Fruit fly (Drosophila melanogaster) whole organism, embryonic: ENCODE data around the gene Hecw.

Experiments used
- Antp ChIP-seq: fragments of 200-800 bp; sonication (Bioruptor generic); optimal IDR thresholded peaks from 3 replicates; lab custom pipeline; 2016; ENCODE audit warnings: missing biosample characterization, missing genetic modification characterization
- CG14860 ChIP-seq: fragments of 200-800 bp; sonication (Bioruptor generic); IDR thresholded peaks from 3 replicates; pipeline ENCODE4 v1.3.6; 2022; ENCODE audit warnings: missing biosample characterization, missing genetic modification characterization; ENCODE audit not compliant: partially characterized antibody
- CG4404 ChIP-seq: fragments of 200-800 bp; sonication (Bioruptor generic); IDR thresholded peaks from 2 replicates; pipeline ENCODE4 v1.3.6; 2022; ENCODE audit warnings: missing biosample characterization, missing genetic modification characterization
- Eip74EF ChIP-seq, 2 experiments: fragments of 200-800 bp in 1 of 2; fragments of >200 bp in 1 of 2; sonication (Bioruptor generic) in 1 of 2; optimal IDR thresholded peaks; 2 replicates each; lab custom pipeline; 2017 to 2019; ENCODE audit warnings: missing biosample characterization in 2 of 2, missing genetic modification characterization in 2 of 2, mild to moderate bottlenecking in 1 of 2, moderate library complexity in 1 of 2
- Nf-YB ChIP-seq: fragments of 200-800 bp; sonication (Bioruptor generic); optimal IDR thresholded peaks from 3 replicates; lab custom pipeline; 2019; ENCODE audit warnings: missing biosample characterization, mild to moderate bottlenecking, missing genetic modification characterization, moderate library complexity
- abd-A ChIP-seq: fragments of 200-800 bp; sonication (Bioruptor generic); optimal IDR thresholded peaks from 3 replicates; lab custom pipeline; 2019; ENCODE audit warnings: missing biosample characterization, mild to moderate bottlenecking, missing genetic modification characterization, moderate library complexity
- nerfin-2 ChIP-seq: fragments of 200-800 bp; sonication (Bioruptor generic); IDR thresholded peaks from 2 replicates; pipeline ENCODE4 v1.3.6; 2022; ENCODE audit warnings: missing biosample characterization, missing genetic modification characterization; ENCODE audit not compliant: partially characterized antibody
- seq ChIP-seq: fragments of 200-800 bp; sonication (Bioruptor generic); IDR thresholded peaks from 2 replicates; pipeline ENCODE4 v1.3.6; 2022; ENCODE audit warnings: missing biosample characterization, missing genetic modification characterization

DNA sequence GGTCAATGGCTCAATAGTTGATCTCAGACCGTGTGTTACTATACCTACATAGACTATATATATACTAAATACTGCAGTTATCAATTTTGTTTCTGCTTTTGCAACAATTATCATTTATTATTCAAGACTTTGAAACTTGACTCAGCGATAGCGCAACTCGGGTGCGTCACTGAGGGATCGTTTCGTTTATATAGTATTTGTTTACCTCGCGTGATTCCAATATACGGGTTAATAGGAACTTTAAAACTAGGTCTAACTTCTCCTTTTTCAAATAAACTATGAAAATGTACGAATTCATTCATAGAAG is 31.5 kb upstream of the Hecw start:
- TF ChIP-seq CG4404 (GFP tag; lab: Robert Waterston, UW) (no peak), Eip74EF (GFP tag; optimal IDR thresholded peaks at IDR 0.05; lab: Kevin White, UChicago) (no peak), Nf-YB (GFP tag; lab: Kevin White, UChicago) (no peak), Antp (GFP tag; lab: Kevin White, UChicago) (no peak), CG14860 (no peak), nerfin-2 (GFP tag; lab: Robert Waterston, UW) (no peak), seq (GFP tag; lab: Robert Waterston, UW) (no peak), abd-A (tag; lab: Kevin White, UChicago) (no peak)
